Fruit fly (Drosophila melanogaster): ENCODE results near the gene Snmp1.

- TF ChIP-seq jim (GFP tag; optimal IDR thresholded peaks at IDR 0.05), result peak; percentile 78
- TF ChIP-seq psq (GFP tag; optimal IDR thresholded peaks at IDR 0.05), result peak; percentile 65
- no peak for TF ChIP-seq foxo (GFP tag; optimal IDR thresholded peaks at IDR 0.05)
- no peak for TF ChIP-seq Dfd (GFP tag; optimal IDR thresholded peaks at IDR 0.05)
- peak; percentile 14 for TF ChIP-seq h (GFP tag; optimal IDR thresholded peaks at IDR 0.05)
- peak in 1 of 2 experiments; percentile 55 for TF ChIP-seq dl (GFP tag; optimal IDR thresholded peaks at IDR 0.05; ENCODE audit: insufficient read depth in 1 of 2, partially characterized antibody in 2 of 2)
These were observed 22.9 kb upstream of the Snmp1 start for dm6 chr3R:21190797-21191401.
